Fruit fly (Drosophila melanogaster) whole organism, embryonic: ENCODE measurements around the gene Act87E.

Experiments used
- Asciz ChIP-seq: fragments of 200-800 bp; sonication (Bioruptor generic); optimal IDR thresholded peaks from 2 replicates; lab custom pipeline; 2017; ENCODE audit warnings: missing biosample characterization, mild to moderate bottlenecking, missing genetic modification characterization, missing genetic modification reagents
- B-H2 ChIP-seq: fragments of 200-800 bp; sonication (Bioruptor generic); optimal IDR thresholded peaks from 2 replicates; lab custom pipeline; 2018; ENCODE audit warnings: missing biosample characterization, mild to moderate bottlenecking, missing genetic modification characterization
- CG10267 ChIP-seq: fragments of 200-800 bp; sonication (Bioruptor generic); optimal IDR thresholded peaks from 2 replicates; lab custom pipeline; 2018; ENCODE audit warnings: missing biosample characterization, mild to moderate bottlenecking, missing genetic modification characterization, moderate library complexity
- CG10274 ChIP-seq: fragments of 200-800 bp; sonication (Bioruptor generic); optimal IDR thresholded peaks from 3 replicates; lab custom pipeline; 2017; ENCODE audit warnings: missing biosample characterization, mild to moderate bottlenecking, missing genetic modification characterization
- CG10565 ChIP-seq: fragments of 200-800 bp; sonication (Bioruptor generic); optimal IDR thresholded peaks from 3 replicates; lab custom pipeline; 2016; ENCODE audit warnings: missing biosample characterization, mild to moderate bottlenecking, missing genetic modification characterization
- CG11398 ChIP-seq: fragments of 200-800 bp; sonication (Bioruptor generic); optimal IDR thresholded peaks from 2 replicates; lab custom pipeline; 2016; ENCODE audit warnings: missing biosample characterization, missing genetic modification characterization
- CG11504 ChIP-seq: fragments of 200-800 bp; sonication (Bioruptor generic); optimal IDR thresholded peaks from 3 replicates; lab custom pipeline; 2019; ENCODE audit warnings: missing biosample characterization, mild to moderate bottlenecking, missing genetic modification characterization, moderate library complexity
- CG11560 ChIP-seq: fragments of 200-800 bp; sonication (Bioruptor generic); IDR thresholded peaks from 3 replicates; pipeline ENCODE4 v1.3.6; 2022; ENCODE audit warnings: missing biosample characterization, missing genetic modification characterization
- CG14965 ChIP-seq: fragments of 200-800 bp; sonication (Bioruptor generic); optimal IDR thresholded peaks from 2 replicates; lab custom pipeline; 2016; ENCODE audit warnings: missing biosample characterization, missing genetic modification characterization, borderline replicate concordance
- CG1647 ChIP-seq: fragments of 200-800 bp; sonication (Bioruptor generic); optimal IDR thresholded peaks from 3 replicates; lab custom pipeline; 2016; ENCODE audit warnings: missing biosample characterization, missing genetic modification characterization
- CG16815 ChIP-seq: fragments of 200-800 bp; sonication (Bioruptor generic); optimal IDR thresholded peaks from 3 replicates; lab custom pipeline; 2017; ENCODE audit warnings: missing biosample characterization, mild to moderate bottlenecking, missing genetic modification characterization
- CG17385 ChIP-seq: fragments of 200-800 bp; sonication (Bioruptor generic); optimal IDR thresholded peaks from 3 replicates; lab custom pipeline; 2018; ENCODE audit warnings: missing biosample characterization, mild to moderate bottlenecking, missing genetic modification characterization
- CG1792 ChIP-seq: fragments of 200-800 bp; sonication (Bioruptor generic); optimal IDR thresholded peaks from 2 replicates; lab custom pipeline; 2016; ENCODE audit warnings: missing biosample characterization, missing genetic modification characterization
- CG18619 ChIP-seq: fragments of 200-800 bp; sonication (Bioruptor generic); optimal IDR thresholded peaks from 3 replicates; lab custom pipeline; 2017; ENCODE audit warnings: missing biosample characterization, mild to moderate bottlenecking, missing genetic modification characterization
- CG2889 ChIP-seq: fragments of 200-800 bp; sonication (Bioruptor generic); IDR thresholded peaks from 3 replicates; pipeline ENCODE4 v1.3.6; 2022; ENCODE audit warnings: missing biosample characterization, missing genetic modification characterization
- CG34224 ChIP-seq: fragments of 200-800 bp; sonication (Bioruptor generic); IDR thresholded peaks from 3 replicates; pipeline ENCODE4 v1.3.6; 2022; ENCODE audit warnings: missing biosample characterization, missing genetic modification characterization; ENCODE audit not compliant: partially characterized antibody
- CG4820 ChIP-seq: fragments of 200-800 bp; sonication (Bioruptor generic); optimal IDR thresholded peaks from 3 replicates; lab custom pipeline; 2016; ENCODE audit warnings: missing biosample characterization, missing genetic modification characterization
- CG5953 ChIP-seq: fragments of 200-800 bp; sonication (Bioruptor generic); IDR thresholded peaks from 2 replicates; pipeline ENCODE4 v1.3.6; 2022; ENCODE audit warnings: missing biosample characterization, missing genetic modification characterization
- CG8478 ChIP-seq: fragments of >200 bp; optimal IDR thresholded peaks from 2 replicates; lab custom pipeline; 2018
- CG8924 ChIP-seq: fragments of 200-800 bp; optimal IDR thresholded peaks from 3 replicates; lab custom pipeline; 2019; ENCODE audit warnings: missing biosample characterization, mild to moderate bottlenecking, missing genetic modification characterization, moderate library complexity
- ERR ChIP-seq: fragments of 200-800 bp; sonication (Bioruptor generic); optimal IDR thresholded peaks from 2 replicates; lab custom pipeline; 2016; ENCODE audit warnings: missing biosample characterization, missing genetic modification characterization
- HHEX ChIP-seq: fragments of 200-800 bp; sonication (Bioruptor generic); optimal IDR thresholded peaks from 3 replicates; lab custom pipeline; 2017; ENCODE audit warnings: missing biosample characterization, mild to moderate bottlenecking, missing genetic modification characterization, missing genetic modification reagents
- HmgD ChIP-seq: fragments of 200-800 bp; sonication (Bioruptor generic); optimal IDR thresholded peaks from 3 replicates; lab custom pipeline; 2016; ENCODE audit warnings: missing biosample characterization, missing genetic modification characterization
- Lhr ChIP-seq: fragments of 200-800 bp; sonication (Bioruptor generic); optimal IDR thresholded peaks from 3 replicates; lab custom pipeline; 2017; ENCODE audit warnings: mild to moderate bottlenecking, missing biosample characterization, missing genetic modification reagents, missing genetic modification characterization
- Meics ChIP-seq: fragments of 200-800 bp; sonication (Bioruptor generic); optimal IDR thresholded peaks from 2 replicates; lab custom pipeline; 2017; ENCODE audit warnings: missing biosample characterization, mild to moderate bottlenecking, missing genetic modification characterization
- Nf-YA ChIP-seq: fragments of 200-800 bp; sonication (Bioruptor generic); IDR thresholded peaks from 2 replicates; pipeline ENCODE4 v1.3.6; 2022; ENCODE audit warnings: missing biosample characterization, missing genetic modification characterization
- Oaz ChIP-seq: fragments of 200-800 bp; sonication (Bioruptor generic); IDR thresholded peaks from 2 replicates; pipeline ENCODE4 v1.3.6; 2022; ENCODE audit warnings: missing biosample characterization, missing genetic modification characterization
- Optix ChIP-seq: fragments of 200-800 bp; sonication (Bioruptor generic); IDR thresholded peaks from 3 replicates; pipeline ENCODE4 v1.3.6; 2022; ENCODE audit warnings: missing biosample characterization, missing genetic modification characterization
- al ChIP-seq: fragments of 200-800 bp; sonication (Bioruptor generic); IDR thresholded peaks from 2 replicates; pipeline ENCODE4 v1.3.6; 2022; ENCODE audit warnings: missing biosample characterization, missing genetic modification characterization
- chinmo ChIP-seq: fragments of 200-800 bp; sonication (Bioruptor generic); IDR thresholded peaks from 4 replicates; pipeline ENCODE4 v1.3.6; 2022; ENCODE audit warnings: missing biosample characterization, missing genetic modification characterization; ENCODE audit not compliant: partially characterized antibody
- dmrt99B ChIP-seq: fragments of 200-800 bp; sonication (Bioruptor generic); optimal IDR thresholded peaks from 2 replicates; lab custom pipeline; 2018; ENCODE audit warnings: missing biosample characterization, mild to moderate bottlenecking, missing genetic modification characterization, moderate library complexity
- dpn ChIP-seq, 2 experiments: fragments of 200-800 bp; sonication (Bioruptor generic); optimal IDR thresholded peaks; 3 replicates each; lab custom pipeline; 2016; ENCODE audit warnings: missing biosample characterization in 2 of 2, missing genetic modification characterization in 2 of 2
- ems ChIP-seq: fragments of 200-800 bp; sonication (Bioruptor generic); optimal IDR thresholded peaks from 3 replicates; lab custom pipeline; 2016; ENCODE audit warnings: missing biosample characterization, missing genetic modification characterization
- eve ChIP-seq, 2 experiments: fragments of >200 bp; optimal IDR thresholded peaks; 2 replicates each; lab custom pipeline; 2017; ENCODE audit warnings: missing biosample characterization in 2 of 2, missing genetic modification characterization in 2 of 2
- fd3F ChIP-seq: fragments of 200-800 bp; sonication (Bioruptor generic); optimal IDR thresholded peaks from 2 replicates; lab custom pipeline; 2018; ENCODE audit warnings: missing biosample characterization, mild to moderate bottlenecking, missing genetic modification characterization, moderate library complexity
- gem ChIP-seq: fragments of 200-800 bp; sonication (Bioruptor generic); optimal IDR thresholded peaks from 2 replicates; lab custom pipeline; 2019; ENCODE audit warnings: missing biosample characterization, mild to moderate bottlenecking, missing genetic modification characterization, moderate library complexity
- grau ChIP-seq: fragments of 200-800 bp; optimal IDR thresholded peaks from 3 replicates; lab custom pipeline; 2019; ENCODE audit warnings: missing biosample characterization, mild to moderate bottlenecking, missing genetic modification characterization, moderate library complexity
- h ChIP-seq: fragments of >200 bp; optimal IDR thresholded peaks from 2 replicates; lab custom pipeline; 2017
- her ChIP-seq: fragments of 200-800 bp; sonication (Bioruptor generic); optimal IDR thresholded peaks from 2 replicates; lab custom pipeline; 2016; ENCODE audit warnings: missing biosample characterization, missing genetic modification characterization
- klu ChIP-seq: fragments of 200-800 bp; sonication (Bioruptor generic); IDR thresholded peaks from 2 replicates; pipeline ENCODE4 v1.3.6; 2022; ENCODE audit warnings: missing biosample characterization, missing genetic modification characterization
- pan ChIP-seq, 4 experiments: fragments of >200 bp in 3 of 4; fragments of 200-800 bp in 1 of 4; sonication (Bioruptor generic) in 1 of 4; optimal IDR thresholded peaks in 3 of 4; IDR thresholded peaks in 1 of 4; 2 replicates each; pipeline versions ENCODE4 v1.3.6 to Lab custom; 2017 to 2022; ENCODE audit warnings: missing biosample characterization in 2 of 4, missing genetic modification characterization in 2 of 4, mixed read lengths in 1 of 4
- rib ChIP-seq: fragments of 200-800 bp; sonication (Bioruptor generic); IDR thresholded peaks from 2 replicates; pipeline ENCODE4 v1.3.6; 2022; ENCODE audit warnings: missing biosample characterization, missing genetic modification characterization
- salm ChIP-seq: fragments of 200-800 bp; sonication (Bioruptor generic); optimal IDR thresholded peaks from 2 replicates; lab custom pipeline; 2018; ENCODE audit warnings: missing biosample characterization, mild to moderate bottlenecking, missing genetic modification characterization
- seq ChIP-seq: fragments of 200-800 bp; sonication (Bioruptor generic); IDR thresholded peaks from 2 replicates; pipeline ENCODE4 v1.3.6; 2022; ENCODE audit warnings: missing biosample characterization, missing genetic modification characterization
- tin ChIP-seq: fragments of 200-800 bp; sonication (Bioruptor generic); optimal IDR thresholded peaks from 3 replicates; lab custom pipeline; 2016; ENCODE audit warnings: missing biosample characterization, missing genetic modification characterization
- tll ChIP-seq, 2 experiments: fragments of 200-800 bp in 1 of 2; fragments of >200 bp in 1 of 2; sonication (Bioruptor generic) in 1 of 2; optimal IDR thresholded peaks; 2 replicates each; lab custom pipeline; 2017 to 2019; ENCODE audit warnings: missing biosample characterization in 2 of 2, missing genetic modification characterization in 2 of 2, mild to moderate bottlenecking in 1 of 2, moderate library complexity in 1 of 2
- toy ChIP-seq: fragments of 200-800 bp; sonication (Bioruptor generic); IDR thresholded peaks from 2 replicates; pipeline ENCODE4 v1.3.6; 2022; ENCODE audit warnings: missing biosample characterization, missing genetic modification characterization
- usp ChIP-seq: fragments of >200 bp; optimal IDR thresholded peaks from 2 replicates; lab custom pipeline; 2017; ENCODE audit warnings: missing biosample characterization, missing genetic modification characterization

Gene Act87E

DNA sequence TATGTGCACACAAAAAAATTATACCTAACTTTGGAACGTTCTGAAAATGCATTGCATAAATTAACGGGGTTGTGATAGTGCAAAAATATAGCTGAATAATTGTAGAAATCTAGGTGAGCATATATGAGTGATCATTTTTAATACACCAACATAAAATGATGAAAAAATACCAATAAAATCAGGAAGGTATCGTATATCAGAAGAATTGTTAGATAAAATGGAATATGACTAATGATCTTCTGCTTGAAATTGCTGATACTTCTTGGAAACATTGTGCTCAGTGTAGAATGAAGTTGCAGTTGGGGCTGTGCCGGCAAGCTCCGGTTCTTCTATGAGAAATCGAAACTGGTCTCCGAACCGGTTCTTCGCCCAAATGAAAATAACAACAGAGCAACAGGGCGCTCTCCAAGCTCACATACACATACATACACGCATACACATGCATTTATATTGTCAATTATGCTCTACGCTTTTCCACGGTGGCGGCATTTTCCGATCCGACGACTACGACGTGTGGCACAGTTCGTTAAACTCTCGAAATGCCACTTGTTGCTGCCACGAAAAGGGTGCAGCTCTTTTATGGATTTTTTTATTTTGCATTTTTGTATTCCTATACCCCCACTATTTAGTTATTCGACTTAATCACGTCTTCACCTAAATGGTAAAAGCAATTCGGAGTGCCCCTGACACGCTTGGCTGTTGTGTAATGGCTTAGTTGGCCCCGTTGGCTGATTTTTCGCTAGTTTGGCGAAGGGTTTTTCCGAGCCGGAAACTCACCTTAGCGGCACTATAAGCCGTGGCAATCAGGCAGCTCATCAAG lies 24.7 kb upstream of the Act87E start (continued):
- peak; percentile 83 for TF ChIP-seq CG4820 (GFP tag; lab: Kevin White, UChicago)
- peak; percentile 60; the same call in 1 of the 2 replicates for TF ChIP-seq Oaz (GFP tag; lab: Robert Waterston, UW)
- peak; percentile 79 for TF ChIP-seq her (GFP tag; lab: Kevin White, UChicago)
- peak; percentile 52 for TF ChIP-seq ERR (GFP tag; lab: Kevin White, UChicago)
- TF ChIP-seq dpn (GFP tag; optimal IDR thresholded peaks at IDR 0.05; lab: Kevin White, UChicago), result peak; percentile 90 to 92
- peak; percentile 78 for TF ChIP-seq Lhr (GFP tag; lab: Kevin White, UChicago)
- TF ChIP-seq HHEX (GFP tag; lab: Kevin White, UChicago), result peak; percentile 84
- peak; percentile 77 for TF ChIP-seq rib (GFP tag; lab: Robert Waterston, UW)
- TF ChIP-seq CG11398 (GFP tag; lab: Kevin White, UChicago), result peak; percentile 89
- TF ChIP-seq Optix, result no peak
- TF ChIP-seq CG10565 (GFP tag; lab: Kevin White, UChicago), result peak; percentile 57
- TF ChIP-seq chinmo (GFP tag; lab: Robert Waterston, UW), result no peak
- TF ChIP-seq al (GFP tag; lab: Robert Waterston, UW), result peak; percentile 83
- TF ChIP-seq eve (GFP tag; optimal IDR thresholded peaks at IDR 0.05; lab: Kevin White, UChicago), result peak in 1 of 2 experiments; percentile 97
- TF ChIP-seq CG8924, result peak; percentile 92
- TF ChIP-seq CG8478, result no peak
- TF ChIP-seq Asciz, result peak; percentile 84
- TF ChIP-seq tll (GFP tag; optimal IDR thresholded peaks at IDR 0.05; lab: Kevin White, UChicago), result no peak
- TF ChIP-seq pan (optimal IDR thresholded peaks at IDR 0.05; lab: Kevin White, UChicago), result no peak
- peak in 1 of 2 experiments; percentile 83 for TF ChIP-seq pan (GFP tag; optimal IDR thresholded peaks at IDR 0.05 in 1 of 2, IDR thresholded peaks at IDR 0.05 in 1 of 2)
- TF ChIP-seq CG1647 (GFP tag; lab: Kevin White, UChicago), result peak; percentile 72
- TF ChIP-seq CG10267 (tag; lab: Kevin White, UChicago), result peak; percentile 84
- no peak for TF ChIP-seq HmgD (GFP tag; lab: Kevin White, UChicago)
- peak; percentile 77 for TF ChIP-seq CG10274 (GFP tag; lab: Kevin White, UChicago)
- TF ChIP-seq CG34224 (GFP tag; lab: Robert Waterston, UW), result no peak; the same call in 2 of the 3 replicates
- TF ChIP-seq usp (GFP tag; lab: Kevin White, UChicago), result no peak
- TF ChIP-seq Nf-YA (GFP tag; lab: Robert Waterston, UW), result 0 out of 2 replicates have a peak, but pooled peaks have one; percentile 14
- TF ChIP-seq seq (GFP tag; lab: Robert Waterston, UW), result peak; percentile 92
- peak; percentile 19 for TF ChIP-seq B-H2
- TF ChIP-seq toy (GFP tag; lab: Robert Waterston, UW), result peak; percentile 53; the same call in 1 of the 2 replicates
- TF ChIP-seq CG11560, result peak; percentile 62; the same call in 2 of the 3 replicates
- TF ChIP-seq grau, result peak; percentile 93
- TF ChIP-seq dmrt99B (tag; lab: Kevin White, UChicago), result peak; percentile 96
- peak; percentile 73 for TF ChIP-seq ems
- TF ChIP-seq tin (GFP tag; lab: Kevin White, UChicago), result peak; percentile 80
- no peak for TF ChIP-seq h (lab: Kevin White, UChicago)
- peak; percentile 87 for TF ChIP-seq CG17385
- peak; percentile 81 for TF ChIP-seq klu (GFP tag; lab: Robert Waterston, UW)
- TF ChIP-seq Meics (GFP tag; lab: Kevin White, UChicago), result peak; percentile 88
- TF ChIP-seq gem, result peak; percentile 96
- TF ChIP-seq CG5953 (GFP tag; lab: Robert Waterston, UW), result peak; percentile 70
- peak; percentile 80 for TF ChIP-seq fd3F (GFP tag; lab: Kevin White, UChicago)
- peak; percentile 87 for TF ChIP-seq CG16815
- peak; percentile 40; the same call in 1 of the 3 replicates for TF ChIP-seq CG2889
- TF ChIP-seq CG14965 (GFP tag; lab: Kevin White, UChicago), result peak; percentile 5
- peak; percentile 79 for TF ChIP-seq CG1792
- peak; percentile 89 for TF ChIP-seq CG18619 (GFP tag; lab: Kevin White, UChicago)
- TF ChIP-seq salm (tag; lab: Kevin White, UChicago), result peak; percentile 77
- TF ChIP-seq CG11504 (tag; lab: Kevin White, UChicago), result peak; percentile 90
